Fruit fly (Drosophila melanogaster) S2 (cell line): ENCODE measurements around the gene dpr16.

Source experiments
- CG8478 ChIP-seq: fragments of >200 bp; optimal IDR thresholded peaks from 2 replicates; lab custom pipeline; 2018
- CTCF ChIP-seq, 2 experiments: fragments of >200 bp; optimal IDR thresholded peaks; 2 replicates each; lab custom pipeline; 2018

DNA sequence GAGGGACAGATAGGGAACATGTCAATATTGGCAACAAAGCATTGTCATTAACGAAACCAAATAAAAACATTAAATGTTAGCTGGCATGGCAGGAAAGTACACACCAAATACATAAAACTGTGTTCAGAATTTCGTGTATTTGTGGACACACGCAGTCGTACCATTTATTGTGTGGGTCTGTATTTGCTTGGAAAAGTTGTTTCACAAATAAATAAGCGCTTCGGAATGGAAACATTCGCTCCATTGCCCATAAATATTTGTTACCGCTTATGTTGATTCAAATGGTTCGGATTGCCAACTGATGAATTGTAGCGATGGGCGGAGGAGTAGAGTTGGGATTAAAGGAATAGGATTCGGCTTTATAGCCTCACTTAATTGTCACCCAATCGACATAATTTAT, 42.7 kb upstream of the dpr16 start:
- TF ChIP-seq CTCF (optimal IDR thresholded peaks at IDR 0.05; lab: Kevin White, UChicago) (no peak), CG8478 (lab: Kevin White, UChicago) (no peak)
